Worm (Caenorhabditis elegans): ENCODE data around the gene ZK354.2.
"Not testable (repeated sequence)": the region's sequence is repeated elsewhere in the genome, so short reads cannot be mapped to it uniquely, and the experiment has no call there.

Gene ZK354.2

ce11 chrIV:5313011-5313410 is at the start of gene ZK354.2, which contains the start of gene msp-59:
Gene ZK354.2 (plus strand): TSS chrIV:5313405.
Gene msp-59 (minus strand): TSS chrIV:5313111.
- not testable (repeated sequence) for TF ChIP-seq ztf-29 (GFP tag; IDR thresholded peaks at IDR 0.05); ztf-23 (GFP tag; IDR thresholded peaks at IDR 0.05); klf-2 (GFP tag; conservative IDR thresholded peaks at IDR 0.05)

ce11 chrIV:5266474-5266873 is 46.7 kb upstream of the ZK354.2 start, which contains the start of gene F36H12.5:
Gene F36H12.5 (plus strand): TSS chrIV:5266774.
- no peak for TF ChIP-seq tab-1 (GFP tag; IDR thresholded peaks at IDR 0.05)
- no peak for TF ChIP-seq ztf-23 (GFP tag; IDR thresholded peaks at IDR 0.05)
- no peak for TF ChIP-seq cog-1 (tag; optimal IDR thresholded peaks at IDR 0.05)
- no peak for TF ChIP-seq ztf-29 (GFP tag; IDR thresholded peaks at IDR 0.05)
- TF ChIP-seq med-1 (GFP tag; optimal IDR thresholded peaks at IDR 0.05; ENCODE audit: insufficient read depth): no peak
- TF ChIP-seq flt-1 (GFP tag; IDR thresholded peaks at IDR 0.05): no peak
- no peak for TF ChIP-seq T22C8.4 (GFP tag; IDR thresholded peaks at IDR 0.05)
- no peak for TF ChIP-seq klf-2 (GFP tag; conservative IDR thresholded peaks at IDR 0.05)

ce11 chrIV:5268803-5269202 is 44.4 kb upstream of the ZK354.2 start, which contains the start of gene F36H12.4:
Gene F36H12.4 (plus strand): TSS chrIV:5269103.
- TF ChIP-seq ztf-29 (GFP tag; IDR thresholded peaks at IDR 0.05) (no peak), T22C8.4 (GFP tag; IDR thresholded peaks at IDR 0.05) (no peak), klf-2 (GFP tag; conservative IDR thresholded peaks at IDR 0.05) (no peak), tab-1 (GFP tag; IDR thresholded peaks at IDR 0.05) (no peak), cog-1 (tag; optimal IDR thresholded peaks at IDR 0.05) (no peak), med-1 (GFP tag; optimal IDR thresholded peaks at IDR 0.05; ENCODE audit: insufficient read depth) (no peak), flt-1 (GFP tag; IDR thresholded peaks at IDR 0.05) (no peak), ref-1 (GFP tag; conservative IDR thresholded peaks at IDR 0.05) (no peak), ztf-23 (GFP tag; IDR thresholded peaks at IDR 0.05) (no peak)

- TF ChIP-seq ztf-23 (GFP tag; IDR thresholded peaks at IDR 0.05) (no peak), ztf-29 (GFP tag; IDR thresholded peaks at IDR 0.05) (no peak), ref-1 (GFP tag; conservative IDR thresholded peaks at IDR 0.05) (no peak), T22C8.4 (GFP tag; IDR thresholded peaks at IDR 0.05) (no peak), tab-1 (GFP tag; IDR thresholded peaks at IDR 0.05) (no peak), klf-2 (GFP tag; conservative IDR thresholded peaks at IDR 0.05) (no peak), cog-1 (tag; optimal IDR thresholded peaks at IDR 0.05) (no peak), med-1 (GFP tag; optimal IDR thresholded peaks at IDR 0.05; ENCODE audit: insufficient read depth) (no peak), flt-1 (GFP tag; IDR thresholded peaks at IDR 0.05) (no peak)
These were observed 40.7 kb upstream of the ZK354.2 start, which contains the start of gene F36H12.3 for ce11 chrIV:5272518-5272917. Gene F36H12.3 (plus strand): TSS chrIV:5272818.

- no peak for TF ChIP-seq ztf-23 (GFP tag; IDR thresholded peaks at IDR 0.05)
- TF ChIP-seq ref-1 (GFP tag; conservative IDR thresholded peaks at IDR 0.05): no peak
- TF ChIP-seq T22C8.4 (GFP tag; IDR thresholded peaks at IDR 0.05): no peak
- TF ChIP-seq med-1 (GFP tag; optimal IDR thresholded peaks at IDR 0.05; ENCODE audit: insufficient read depth): no peak
- TF ChIP-seq klf-2 (GFP tag; conservative IDR thresholded peaks at IDR 0.05): no peak
- no peak for TF ChIP-seq ztf-29 (GFP tag; IDR thresholded peaks at IDR 0.05)
- TF ChIP-seq cog-1 (tag; optimal IDR thresholded peaks at IDR 0.05): no peak
- TF ChIP-seq tab-1 (GFP tag; IDR thresholded peaks at IDR 0.05): no peak
- TF ChIP-seq flt-1 (GFP tag; IDR thresholded peaks at IDR 0.05): no peak
These were observed 39.8 kb upstream of the ZK354.2 start for ce11 chrIV:5273385-5273784.

- TF ChIP-seq med-1 (GFP tag; optimal IDR thresholded peaks at IDR 0.05; ENCODE audit: insufficient read depth): no peak
- no peak for TF ChIP-seq cog-1 (tag; optimal IDR thresholded peaks at IDR 0.05)
- TF ChIP-seq T22C8.4 (GFP tag; IDR thresholded peaks at IDR 0.05): no peak
- TF ChIP-seq flt-1 (GFP tag; IDR thresholded peaks at IDR 0.05): no peak
- no peak for TF ChIP-seq ref-1 (GFP tag; conservative IDR thresholded peaks at IDR 0.05)
- no peak for TF ChIP-seq tab-1 (GFP tag; IDR thresholded peaks at IDR 0.05)
- TF ChIP-seq klf-2 (GFP tag; conservative IDR thresholded peaks at IDR 0.05): no peak
- no peak for TF ChIP-seq ztf-23 (GFP tag; IDR thresholded peaks at IDR 0.05)
- no peak for TF ChIP-seq ztf-29 (GFP tag; IDR thresholded peaks at IDR 0.05)
These were observed 39.1 kb upstream of the ZK354.2 start, which contains the start of gene slfl-4 for ce11 chrIV:5274123-5274581. Gene slfl-4 (plus strand): TSS chrIV:5274531.

ce11 chrIV:5277752-5278151 is 35.5 kb upstream of the ZK354.2 start, which contains the start of gene F36H12.17:
Gene F36H12.17 (minus strand): TSS chrIV:5277852.
- TF ChIP-seq ztf-29 (GFP tag; IDR thresholded peaks at IDR 0.05) (no peak), med-1 (GFP tag; optimal IDR thresholded peaks at IDR 0.05; ENCODE audit: insufficient read depth) (no peak), T22C8.4 (GFP tag; IDR thresholded peaks at IDR 0.05) (no peak), klf-2 (GFP tag; conservative IDR thresholded peaks at IDR 0.05) (no peak), ztf-23 (GFP tag; IDR thresholded peaks at IDR 0.05) (no peak), ref-1 (GFP tag; conservative IDR thresholded peaks at IDR 0.05) (no peak), tab-1 (GFP tag; IDR thresholded peaks at IDR 0.05) (no peak), flt-1 (GFP tag; IDR thresholded peaks at IDR 0.05) (no peak), cog-1 (tag; optimal IDR thresholded peaks at IDR 0.05) (no peak)

ce11 chrIV:5281457-5281856 is 31.7 kb upstream of the ZK354.2 start:
- TF ChIP-seq flt-1 (GFP tag; IDR thresholded peaks at IDR 0.05): no peak
- TF ChIP-seq cog-1 (tag; optimal IDR thresholded peaks at IDR 0.05): no peak
- no peak for TF ChIP-seq T22C8.4 (GFP tag; IDR thresholded peaks at IDR 0.05)

ce11 chrIV:5287190-5287589 is 26.0 kb upstream of the ZK354.2 start:
- TF ChIP-seq cog-1 (tag; optimal IDR thresholded peaks at IDR 0.05): no peak
- TF ChIP-seq ztf-29 (GFP tag; IDR thresholded peaks at IDR 0.05): no peak

ce11 chrIV:5288932-5289331 is 24.3 kb upstream of the ZK354.2 start:
- TF ChIP-seq T22C8.4 (GFP tag; IDR thresholded peaks at IDR 0.05) (no peak), flt-1 (GFP tag; IDR thresholded peaks at IDR 0.05) (no peak), klf-2 (GFP tag; conservative IDR thresholded peaks at IDR 0.05) (no peak), ztf-23 (GFP tag; IDR thresholded peaks at IDR 0.05) (no peak), cog-1 (tag; optimal IDR thresholded peaks at IDR 0.05) (no peak), tab-1 (GFP tag; IDR thresholded peaks at IDR 0.05) (no peak), ref-1 (GFP tag; conservative IDR thresholded peaks at IDR 0.05) (no peak), ztf-29 (GFP tag; IDR thresholded peaks at IDR 0.05) (no peak), med-1 (GFP tag; optimal IDR thresholded peaks at IDR 0.05; ENCODE audit: insufficient read depth) (no peak)
